Fruit fly (Drosophila melanogaster): ENCODE results near the gene fzr.
A peak's percentile ranks its signal among the peaks of the same experiment; 100 is the strongest.

The fzr gene

DNA sequence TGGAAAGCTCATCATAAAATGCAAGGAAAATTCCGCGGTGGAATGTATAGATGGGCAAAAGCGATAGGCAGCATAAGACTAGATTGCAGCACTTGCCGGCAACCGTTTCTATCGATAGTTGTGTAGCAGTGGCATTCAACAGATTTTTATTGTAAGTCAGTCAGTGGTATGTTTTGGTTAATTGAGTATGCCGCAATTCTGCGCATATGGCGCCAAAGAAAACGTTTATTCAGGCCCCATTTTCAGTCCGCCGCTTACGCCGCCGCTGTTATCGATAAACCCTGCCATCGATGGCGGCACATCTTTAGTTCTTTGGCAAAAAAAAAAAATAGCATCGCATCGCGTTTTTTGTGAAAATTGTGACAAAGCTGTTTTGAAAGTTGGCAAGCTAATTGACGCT lies 29.6 kb downstream of the fzr start, which contains the start of the genes Cbp80 and Torsin (continued):
- no peak for TF ChIP-seq Mes4 (GFP tag; optimal IDR thresholded peaks at IDR 0.05)
- TF ChIP-seq Sry-δ (GFP tag; optimal IDR thresholded peaks at IDR 0.05) = peak; percentile 92
- TF ChIP-seq exex (tag; optimal IDR thresholded peaks at IDR 0.05) = no peak
- no peak for TF ChIP-seq CG14965 (GFP tag; optimal IDR thresholded peaks at IDR 0.05; ENCODE audit: borderline replicate concordance)
- TF ChIP-seq mld (GFP tag; IDR thresholded peaks at IDR 0.05; ENCODE audit: partially characterized antibody) = peak; percentile 81
- TF ChIP-seq gfzf (GFP tag; optimal IDR thresholded peaks at IDR 0.05) = peak; percentile 23
- TF ChIP-seq Blimp-1 (GFP tag; optimal IDR thresholded peaks at IDR 0.05) = no peak
- no peak for TF ChIP-seq CG4282 (GFP tag; optimal IDR thresholded peaks at IDR 0.05)
- TF ChIP-seq nau (GFP tag; optimal IDR thresholded peaks at IDR 0.05) = no peak
- TF ChIP-seq ci (GFP tag; IDR thresholded peaks at IDR 0.05) = no peak
- peak; percentile 16; the same call in 1 of the 4 replicates for TF ChIP-seq Gug (GFP tag; IDR thresholded peaks at IDR 0.05)
- peak; percentile 25 for TF ChIP-seq Myb (GFP tag; optimal IDR thresholded peaks at IDR 0.05)
- TF ChIP-seq CG3407 (GFP tag; optimal IDR thresholded peaks at IDR 0.05) = no peak
- no peak for TF ChIP-seq NC2β (GFP tag; optimal IDR thresholded peaks at IDR 0.05)
- peak; percentile 83 for TF ChIP-seq MBD-R2 (GFP tag; IDR thresholded peaks at IDR 0.05)
- TF ChIP-seq CG2120 (GFP tag; optimal IDR thresholded peaks at IDR 0.05) = peak; percentile 30
- TF ChIP-seq CG12071 (GFP tag; optimal IDR thresholded peaks at IDR 0.05) = no peak
- TF ChIP-seq TFAM (GFP tag; optimal IDR thresholded peaks at IDR 0.05) = no peak
- TF ChIP-seq tio (GFP tag; optimal IDR thresholded peaks at IDR 0.05) = no peak
- no peak for TF ChIP-seq al (GFP tag; IDR thresholded peaks at IDR 0.05)
- TF ChIP-seq ftz-f1 (GFP tag; optimal IDR thresholded peaks at IDR 0.05) = no peak
- no peak for TF ChIP-seq pan (optimal IDR thresholded peaks at IDR 0.05)
- TF ChIP-seq pan (GFP tag; optimal IDR thresholded peaks at IDR 0.05 in 1 of 2, IDR thresholded peaks at IDR 0.05 in 1 of 2) = no peak
- no peak for TF ChIP-seq da (GFP tag; optimal IDR thresholded peaks at IDR 0.05)
- TF ChIP-seq CG10274 (GFP tag; optimal IDR thresholded peaks at IDR 0.05) = no peak
- TF ChIP-seq Dbx (GFP tag; IDR thresholded peaks at IDR 0.05) = no peak
- no peak for TF ChIP-seq twi (tag; optimal IDR thresholded peaks at IDR 0.05)
- TF ChIP-seq klu (GFP tag; IDR thresholded peaks at IDR 0.05) = no peak
- no peak for TF ChIP-seq Rx (GFP tag; IDR thresholded peaks at IDR 0.05)
- no peak for TF ChIP-seq E2f1 (GFP tag; IDR thresholded peaks at IDR 0.05)
- TF ChIP-seq dysf (GFP tag; IDR thresholded peaks at IDR 0.05) = no peak
- peak; percentile 74 for TF ChIP-seq CG1603 (tag; optimal IDR thresholded peaks at IDR 0.05)
- no peak for TF ChIP-seq pros (GFP tag; optimal IDR thresholded peaks at IDR 0.05)
- TF ChIP-seq CG43689 (GFP tag; IDR thresholded peaks at IDR 0.05) = no peak
- TF ChIP-seq lab (GFP tag; optimal IDR thresholded peaks at IDR 0.05) = no peak
- TF ChIP-seq Mrtf (GFP tag; IDR thresholded peaks at IDR 0.05) = no peak
- no peak for TF ChIP-seq CG18619 (GFP tag; optimal IDR thresholded peaks at IDR 0.05)
- no peak for TF ChIP-seq CG6689 (GFP tag; IDR thresholded peaks at IDR 0.05)
- TF ChIP-seq CG8478 (optimal IDR thresholded peaks at IDR 0.05) = no peak
- no peak for TF ChIP-seq kay (GFP tag; optimal IDR thresholded peaks at IDR 0.05)
- TF ChIP-seq CG17802 (tag; optimal IDR thresholded peaks at IDR 0.05) = peak; percentile 58
- no peak for TF ChIP-seq seq (GFP tag; IDR thresholded peaks at IDR 0.05)
- peak in 1 of 2 experiments; percentile 44 for TF ChIP-seq Pdp1 (GFP tag; optimal IDR thresholded peaks at IDR 0.05)
- TF ChIP-seq pho (GFP tag; optimal IDR thresholded peaks at IDR 0.05) = no peak
- TF ChIP-seq Fer1 (GFP tag; optimal IDR thresholded peaks at IDR 0.05) = no peak
- no peak for TF ChIP-seq onecut (GFP tag; IDR thresholded peaks at IDR 0.05)
- no peak for TF ChIP-seq ham (GFP tag; IDR thresholded peaks at IDR 0.05)
- peak; percentile 75 for TF ChIP-seq Opbp (GFP tag; IDR thresholded peaks at IDR 0.05; ENCODE audit: partially characterized antibody)
- TF ChIP-seq CG8089 (GFP tag; optimal IDR thresholded peaks at IDR 0.05) = no peak
- TF ChIP-seq bcd (GFP tag; optimal IDR thresholded peaks at IDR 0.05) = no peak
- TF ChIP-seq CG13894 (tag; optimal IDR thresholded peaks at IDR 0.05) = no peak
- peak; percentile 42 for TF ChIP-seq nmo (GFP tag; optimal IDR thresholded peaks at IDR 0.05)
- no peak for TF ChIP-seq Spps (tag; optimal IDR thresholded peaks at IDR 0.05)
